Worm (Caenorhabditis elegans): Measurements from ENCODE around the gene F38B6.4.

- TF ChIP-seq R02D3.7 (tag; optimal IDR thresholded peaks at IDR 0.05) (no peak), mxl-3 (GFP tag; optimal IDR thresholded peaks at IDR 0.05) (no peak), skn-1 (tag; optimal IDR thresholded peaks at IDR 0.05) (no peak), ctbp-1 (GFP tag; IDR thresholded peaks at IDR 0.05) (no peak)
Observed at ce11 chrX:6682683-6683082, 8.0 kb downstream of the F38B6.4 start, which contains the start of gene F38B6.8.
